Fruit fly (Drosophila melanogaster): ENCODE data around the gene Nup93-1.

- TF ChIP-seq cic (GFP tag; optimal IDR thresholded peaks at IDR 0.05) = no peak
- no peak for TF ChIP-seq CG1620 (GFP tag; optimal IDR thresholded peaks at IDR 0.05)
- no peak for TF ChIP-seq pad (GFP tag; optimal IDR thresholded peaks at IDR 0.05)
- no peak for TF ChIP-seq bab1 (GFP tag; optimal IDR thresholded peaks at IDR 0.05)
- TF ChIP-seq CG11617 (GFP tag; optimal IDR thresholded peaks at IDR 0.05) = no peak
- no peak for TF ChIP-seq Crg-1 (GFP tag; optimal IDR thresholded peaks at IDR 0.05)
- no peak for TF ChIP-seq kay (GFP tag; ENCODE audit: borderline replicate concordance)
- no peak for TF ChIP-seq CG7045 (GFP tag; optimal IDR thresholded peaks at IDR 0.05)
- TF ChIP-seq ovo (GFP tag; optimal IDR thresholded peaks at IDR 0.05) = no peak
- no peak for TF ChIP-seq CG5204 (GFP tag; optimal IDR thresholded peaks at IDR 0.05)
- no peak for TF ChIP-seq CG7101 (tag; optimal IDR thresholded peaks at IDR 0.05)
- TF ChIP-seq toe (GFP tag; optimal IDR thresholded peaks at IDR 0.05) = no peak
- TF ChIP-seq CG12768 (GFP tag; optimal IDR thresholded peaks at IDR 0.05) = no peak
- no peak for TF ChIP-seq cnc (optimal IDR thresholded peaks at IDR 0.05)
Measured at dm6 chrX:13792463-13792862, 30.2 kb upstream of the Nup93-1 start.
